Worm (Caenorhabditis elegans): Measurements from ENCODE around the gene unc-16.

- TF ChIP-seq tab-1 (GFP tag; IDR thresholded peaks at IDR 0.05) = no peak
- no peak for TF ChIP-seq T22C8.4 (GFP tag; IDR thresholded peaks at IDR 0.05)
- no peak for TF ChIP-seq ref-1 (GFP tag; conservative IDR thresholded peaks at IDR 0.05)
- no peak for TF ChIP-seq ztf-29 (GFP tag; IDR thresholded peaks at IDR 0.05)
- no peak for TF ChIP-seq klf-2 (GFP tag; conservative IDR thresholded peaks at IDR 0.05)
- TF ChIP-seq flt-1 (GFP tag; IDR thresholded peaks at IDR 0.05) = no peak
- no peak for TF ChIP-seq cog-1 (tag; optimal IDR thresholded peaks at IDR 0.05)
- no peak for TF ChIP-seq ztf-23 (GFP tag; IDR thresholded peaks at IDR 0.05)
- no peak for TF ChIP-seq med-1 (GFP tag; optimal IDR thresholded peaks at IDR 0.05; ENCODE audit: insufficient read depth)
These were observed 44.2 kb downstream of the unc-16 start for ce11 chrIII:9590212-9590611.
